Fruit fly (Drosophila melanogaster) whole organism, wandering third instar larva: ENCODE results near the gene hkb.

Source experiments
- CG9705 ChIP-seq: fragments of 200-800 bp; sonication (Bioruptor generic); optimal IDR thresholded peaks from 2 replicates; lab custom pipeline; 2018; ENCODE audit warnings: missing biosample characterization, mild to moderate bottlenecking, missing genetic modification characterization
- Dfd ChIP-seq: fragments of >200 bp; optimal IDR thresholded peaks from 2 replicates; lab custom pipeline; 2017; ENCODE audit warnings: missing biosample characterization, missing genetic modification characterization
- Hr83 ChIP-seq: fragments of 200-300 bp; sonication (Bioruptor generic); optimal IDR thresholded peaks from 2 replicates; lab custom pipeline; 2016; ENCODE audit warnings: missing biosample characterization, mild to moderate bottlenecking, missing genetic modification characterization, moderate library complexity; ENCODE audit not compliant: poor library complexity, severe bottlenecking
- br ChIP-seq: fragments of 200-800 bp; sonication (Bioruptor generic); optimal IDR thresholded peaks from 2 replicates; lab custom pipeline; 2016; ENCODE audit warnings: missing biosample characterization, missing genetic modification characterization
- ey ChIP-seq: fragments of 200-800 bp; sonication (Bioruptor generic); optimal IDR thresholded peaks from 2 replicates; lab custom pipeline; 2016; ENCODE audit warnings: missing biosample characterization, missing genetic modification characterization
- pan ChIP-seq: fragments of >200 bp; optimal IDR thresholded peaks from 2 replicates; lab custom pipeline; 2017

dm6 chr3R:4394654-4395581 is 48.5 kb upstream of the hkb start:
- TF ChIP-seq Dfd (GFP tag; lab: Kevin White, UChicago) (no peak), CG9705 (peak; percentile 20), br (GFP tag; lab: Kevin White, UChicago) (peak; percentile 95), pan (lab: Kevin White, UChicago) (no peak), Hr83 (GFP tag; lab: Kevin White, UChicago) (peak; percentile 53), ey (GFP tag; lab: Kevin White, UChicago) (peak; percentile 97)
